Worm (Caenorhabditis elegans) whole organism, mixed stage, embryonic: ENCODE results near the gene F20B6.9.

Source experiments
- elt-3 ChIP-seq: fragments of 150-350 bp; optimal IDR thresholded peaks from 2 replicates; lab custom pipeline; 2014; ENCODE audit warnings: missing biosample characterization, missing genetic modification characterization
- lin-13 ChIP-seq: fragments of 150-350 bp; optimal IDR thresholded peaks from 2 replicates; lab custom pipeline; 2014; ENCODE audit warnings: missing biosample characterization, missing genetic modification characterization
- mab-5 ChIP-seq: fragments of 150-350 bp; optimal IDR thresholded peaks from 2 replicates; lab custom pipeline; 2014; ENCODE audit warnings: missing biosample characterization, missing genetic modification characterization
- nhr-12 ChIP-seq: fragments of 150-350 bp; optimal IDR thresholded peaks from 2 replicates; lab custom pipeline; 2014; ENCODE audit warnings: missing biosample characterization, missing genetic modification characterization
- nhr-237 ChIP-seq: fragments of 150-350 bp; optimal IDR thresholded peaks from 2 replicates; lab custom pipeline; 2014; ENCODE audit warnings: missing biosample characterization, missing genetic modification characterization
- nhr-76 ChIP-seq: sonication (generic microtip); optimal IDR thresholded peaks from 2 replicates; lab custom pipeline; 2017; ENCODE audit warnings: missing biosample characterization, missing genetic modification characterization
- pha-4 ChIP-seq: fragments of 150-350 bp; optimal IDR thresholded peaks from 2 replicates; lab custom pipeline; 2018; ENCODE audit warnings: missing biosample characterization, missing genetic modification reagents, missing genetic modification characterization
- sem-2 ChIP-seq: fragments of 200-800 bp; sonication (Bioruptor generic); optimal IDR thresholded peaks from 2 replicates; lab custom pipeline; 2018; ENCODE audit warnings: mild to moderate bottlenecking, missing genetic modification characterization, missing compliant biosample characterization
- snpc-4 ChIP-seq: fragments of 150-350 bp; optimal IDR thresholded peaks from 2 replicates; lab custom pipeline; 2014; ENCODE audit warnings: missing biosample characterization, missing genetic modification characterization
- unc-39 ChIP-seq: fragments of 150-350 bp; optimal IDR thresholded peaks from 2 replicates; lab custom pipeline; 2014; ENCODE audit warnings: missing biosample characterization, missing genetic modification characterization
- unc-62 ChIP-seq: fragments of 150-350 bp; optimal IDR thresholded peaks from 2 replicates; lab custom pipeline; 2014; ENCODE audit warnings: missing biosample characterization, missing genetic modification reagents, missing genetic modification characterization
- ztf-11 ChIP-seq: fragments of 150-350 bp; optimal IDR thresholded peaks from 2 replicates; lab custom pipeline; 2014; ENCODE audit warnings: missing biosample characterization, missing genetic modification characterization

- TF ChIP-seq sem-2 (GFP tag; lab: Kevin White, UChicago) (no peak), nhr-237 (tag; lab: Kevin White, UChicago) (no peak), pha-4 (tag; lab: Kevin White, UChicago) (no peak), nhr-12 (tag; lab: Kevin White, UChicago) (no peak), unc-62 (GFP tag; lab: Kevin White, UChicago) (no peak), unc-39 (no peak), lin-13 (tag; lab: Kevin White, UChicago) (no peak), elt-3 (tag; lab: Kevin White, UChicago) (no peak), nhr-76 (tag; lab: Kevin White, UChicago) (no peak), snpc-4 (tag; lab: Kevin White, UChicago) (no peak), ztf-11 (tag; lab: Kevin White, UChicago) (no peak), mab-5 (tag; lab: Kevin White, UChicago) (no peak)
Measured at ce11 chrX:4235752-4236151, 28.5 kb upstream of the F20B6.9 start, which contains the start of gene rab-37.
